Worm (Caenorhabditis elegans): Measurements from ENCODE around the gene bath-37.

The bath-37 gene

ce11 chrIV:12105558-12105957, 36.9 kb downstream of the bath-37 start, which contains the start of gene M18.3:
Gene M18.3, plus strand, starts transcription at chrIV:12105858.
- TF ChIP-seq ama-1 (optimal IDR thresholded peaks at IDR 0.05) (no peak), sox-2 (GFP tag; IDR thresholded peaks at IDR 0.05) (no peak), rnt-1 (tag; optimal IDR thresholded peaks at IDR 0.05) (no peak), syd-9 (tag; optimal IDR thresholded peaks at IDR 0.05) (no peak), pax-1 (tag; optimal IDR thresholded peaks at IDR 0.05) (no peak), hlh-13 (GFP tag; optimal IDR thresholded peaks at IDR 0.05) (no peak), unc-42 (tag; optimal IDR thresholded peaks at IDR 0.05) (no peak), npax-4 (tag; optimal IDR thresholded peaks at IDR 0.05) (no peak)

ce11 chrIV:12108984-12109657, 40.4 kb downstream of the bath-37 start:
- TF ChIP-seq nhr-232 (tag; optimal IDR thresholded peaks at IDR 0.05): no peak
- no peak for TF ChIP-seq dve-1 (tag; optimal IDR thresholded peaks at IDR 0.05)
- peak; percentile 38 for TF ChIP-seq elt-4 (tag; optimal IDR thresholded peaks at IDR 0.05)
- no peak for TF ChIP-seq hlh-6 (tag; optimal IDR thresholded peaks at IDR 0.05)
- TF ChIP-seq ceh-22 (tag; optimal IDR thresholded peaks at IDR 0.05): no peak
- no peak for TF ChIP-seq lim-6 (tag; optimal IDR thresholded peaks at IDR 0.05)
- TF ChIP-seq unc-42 (tag; optimal IDR thresholded peaks at IDR 0.05): no peak
- no peak for TF ChIP-seq pha-2 (tag; optimal IDR thresholded peaks at IDR 0.05)

ce11 chrIV:12109743-12110142, 41.1 kb downstream of the bath-37 start:
- TF ChIP-seq tbx-2 (tag; optimal IDR thresholded peaks at IDR 0.05): no peak
- TF ChIP-seq Y22D7AL.16 (tag; optimal IDR thresholded peaks at IDR 0.05): no peak
- no peak for TF ChIP-seq ceh-6 (GFP tag; optimal IDR thresholded peaks at IDR 0.05)
- TF ChIP-seq C08G9.2 (tag; optimal IDR thresholded peaks at IDR 0.05): no peak
- no peak for TF ChIP-seq F13H6.1 (tag; optimal IDR thresholded peaks at IDR 0.05)
- no peak for TF ChIP-seq tbx-7 (tag; optimal IDR thresholded peaks at IDR 0.05)
- no peak for TF ChIP-seq zip-5 (tag; optimal IDR thresholded peaks at IDR 0.05)

ce11 chrIV:12110339-12110738, 41.6 kb downstream of the bath-37 start, which contains the start of gene col-129:
Gene col-129, minus strand, starts transcription at chrIV:12110439.
- TF ChIP-seq lin-11 (tag; optimal IDR thresholded peaks at IDR 0.05): no peak
- TF ChIP-seq tbx-2 (tag; optimal IDR thresholded peaks at IDR 0.05): no peak
- TF ChIP-seq madf-2 (tag; optimal IDR thresholded peaks at IDR 0.05): no peak
- no peak for TF ChIP-seq ceh-19 (GFP tag; optimal IDR thresholded peaks at IDR 0.05)
- no peak for TF ChIP-seq ahr-1 (tag; optimal IDR thresholded peaks at IDR 0.05)
- TF ChIP-seq ceh-22 (tag; optimal IDR thresholded peaks at IDR 0.05): no peak
- no peak for TF ChIP-seq ceh-2 (tag; optimal IDR thresholded peaks at IDR 0.05)
- TF ChIP-seq unc-42 (tag; optimal IDR thresholded peaks at IDR 0.05): no peak
- no peak for TF ChIP-seq fkh-10 (GFP tag; optimal IDR thresholded peaks at IDR 0.05)
- no peak for TF ChIP-seq sox-4 (tag; optimal IDR thresholded peaks at IDR 0.05)
- no peak for TF ChIP-seq fkh-6 (tag; optimal IDR thresholded peaks at IDR 0.05)
- TF ChIP-seq ceh-34 (tag; optimal IDR thresholded peaks at IDR 0.05): no peak
- no peak for TF ChIP-seq ceh-30 (tag; optimal IDR thresholded peaks at IDR 0.05)
- TF ChIP-seq tbx-7 (tag; optimal IDR thresholded peaks at IDR 0.05): no peak
- TF ChIP-seq ceh-24 (tag; optimal IDR thresholded peaks at IDR 0.05): no peak
- no peak for TF ChIP-seq ceh-9 (tag; optimal IDR thresholded peaks at IDR 0.05)
- no peak for TF ChIP-seq hlh-30 (tag; optimal IDR thresholded peaks at IDR 0.05; ENCODE audit: insufficient read depth)
- no peak for TF ChIP-seq fax-1 (tag; optimal IDR thresholded peaks at IDR 0.05)
- TF ChIP-seq zip-5 (tag; optimal IDR thresholded peaks at IDR 0.05): no peak
- no peak for TF ChIP-seq unc-86 (tag; optimal IDR thresholded peaks at IDR 0.05)
